Fruit fly (Drosophila melanogaster): Measurements from ENCODE around the gene CG15695.

Gene CG15695

DNA sequence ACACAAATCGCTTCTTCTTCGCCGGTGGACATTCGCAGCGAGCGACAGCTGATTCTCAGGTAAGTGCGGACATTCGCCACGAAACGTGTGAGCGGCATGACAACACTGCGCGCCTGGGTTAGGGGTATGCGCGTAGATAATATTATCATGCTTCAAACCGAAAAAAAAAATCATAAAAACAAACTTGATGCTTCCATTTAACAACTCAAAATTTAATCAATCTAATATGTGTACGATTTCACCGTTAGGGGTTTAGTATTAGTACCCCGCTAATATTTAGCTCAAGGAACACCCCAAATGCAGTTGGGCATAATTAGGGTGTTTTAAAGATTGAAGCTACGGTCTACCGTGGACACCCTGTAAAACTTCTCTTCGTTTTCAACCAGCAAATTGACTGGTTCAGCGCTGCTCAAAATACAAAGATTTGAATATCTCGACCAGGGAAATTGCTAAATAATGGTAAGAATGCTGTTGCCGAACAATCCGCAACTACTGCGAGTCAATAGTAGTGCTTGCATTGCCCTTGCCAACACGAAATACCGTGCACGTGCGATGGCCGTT is 20.0 kb upstream of the CG15695 start, which contains the start of the genes CG17271 and RpS20 (continued):
- TF ChIP-seq cg (GFP tag; optimal IDR thresholded peaks at IDR 0.05) (peak; percentile 68), E2f2 (GFP tag; IDR thresholded peaks at IDR 0.05) (peak; percentile 73), CG10431 (GFP tag; optimal IDR thresholded peaks at IDR 0.05) (peak; percentile 80), chn (GFP tag; optimal IDR thresholded peaks at IDR 0.05) (peak; percentile 93), kah (GFP tag; optimal IDR thresholded peaks at IDR 0.05) (no peak), Dip3 (GFP tag; optimal IDR thresholded peaks at IDR 0.05) (peak; percentile 95), CG12299 (tag; optimal IDR thresholded peaks at IDR 0.05) (peak; percentile 84), Lpt (GFP tag; optimal IDR thresholded peaks at IDR 0.05) (no peak), her (GFP tag; optimal IDR thresholded peaks at IDR 0.05) (peak; percentile 92), CG15479 (GFP tag; optimal IDR thresholded peaks at IDR 0.05) (no peak), pros (GFP tag; optimal IDR thresholded peaks at IDR 0.05) (no peak), Gsc (GFP tag; IDR thresholded peaks at IDR 0.05) (no peak), MBD-R2 (GFP tag; IDR thresholded peaks at IDR 0.05) (peak; percentile 93), CG2199 (GFP tag; IDR thresholded peaks at IDR 0.05) (peak; percentile 62), corto (GFP tag; optimal IDR thresholded peaks at IDR 0.05) (no peak), CG4360 (GFP tag; IDR thresholded peaks at IDR 0.05) (peak; percentile 49), pnt (GFP tag; optimal IDR thresholded peaks at IDR 0.05) (peak; percentile 94), CG11247 (GFP tag; IDR thresholded peaks at IDR 0.05) (peak; percentile 84), tin (GFP tag; optimal IDR thresholded peaks at IDR 0.05) (peak; percentile 93), CG4730 (GFP tag; IDR thresholded peaks at IDR 0.05) (peak; percentile 87), psq (GFP tag; optimal IDR thresholded peaks at IDR 0.05) (peak; percentile 72), CG11093 (GFP tag; IDR thresholded peaks at IDR 0.05) (peak; percentile 79), CG4617 (GFP tag; optimal IDR thresholded peaks at IDR 0.05; ENCODE audit: borderline replicate concordance) (peak; percentile 85), Sin3A (optimal IDR thresholded peaks at IDR 0.05) (peak; percentile 99), peb (GFP tag; IDR thresholded peaks at IDR 0.05) (peak; percentile 78), CG1233 (GFP tag; optimal IDR thresholded peaks at IDR 0.05) (peak; percentile 85), nerfin-1 (tag; optimal IDR thresholded peaks at IDR 0.05) (peak; percentile 83), CG42726 (GFP tag; IDR thresholded peaks at IDR 0.05; ENCODE audit: partially characterized antibody) (no peak), CG1024 (GFP tag; IDR thresholded peaks at IDR 0.05) (peak; percentile 77), fd96Cb (tag; optimal IDR thresholded peaks at IDR 0.05) (peak; percentile 76), Mes4 (GFP tag; optimal IDR thresholded peaks at IDR 0.05) (peak; percentile 94), CG8388 (GFP tag; optimal IDR thresholded peaks at IDR 0.05) (peak; percentile 87), crol (GFP tag; IDR thresholded peaks at IDR 0.05) (0 out of 2 replicates have a peak, but pooled peaks have one; percentile 20), Dref (GFP tag; IDR thresholded peaks at IDR 0.05) (peak; percentile 37; the same call in 1 of the 2 replicates), sr (GFP tag; IDR thresholded peaks at IDR 0.05) (0 out of 3 replicates have a peak, but pooled peaks have one; percentile 5), tx (GFP tag; optimal IDR thresholded peaks at IDR 0.05) (peak; percentile 95), CG5953 (GFP tag; IDR thresholded peaks at IDR 0.05) (peak; percentile 13; the same call in 1 of the 2 replicates), C15 (GFP tag; IDR thresholded peaks at IDR 0.05) (peak; percentile 67; the same call in 1 of the 3 replicates), org-1 (GFP tag; optimal IDR thresholded peaks at IDR 0.05) (peak; percentile 86), Poxn (GFP tag; IDR thresholded peaks at IDR 0.05) (peak; percentile 64), MTF-1 (GFP tag; optimal IDR thresholded peaks at IDR 0.05; ENCODE audit: borderline replicate concordance) (no peak), Hr78 (GFP tag; optimal IDR thresholded peaks at IDR 0.05) (no peak), Jarid2 (GFP tag; optimal IDR thresholded peaks at IDR 0.05) (peak; percentile 66), Dfd (GFP tag; optimal IDR thresholded peaks at IDR 0.05) (no peak), Abd-B (GFP tag; optimal IDR thresholded peaks at IDR 0.05) (peak; percentile 89), CG18476 (GFP tag; optimal IDR thresholded peaks at IDR 0.05) (peak; percentile 86), jing (GFP tag; optimal IDR thresholded peaks at IDR 0.05) (no peak), inv (GFP tag; IDR thresholded peaks at IDR 0.05; ENCODE audit: partially characterized antibody) (0 out of 2 replicates have a peak, but pooled peaks have one; percentile 16), vfl (GFP tag; optimal IDR thresholded peaks at IDR 0.05) (peak; percentile 91), CG1647 (GFP tag; optimal IDR thresholded peaks at IDR 0.05) (peak; percentile 90)
